Fruit fly (Drosophila melanogaster) Kc167 (cell line): Measurements from ENCODE around the gene CG13116.

Source experiments
- Myc ChIP-seq: fragments of >200 bp; optimal IDR thresholded peaks from 2 replicates; lab custom pipeline; 2017; ENCODE audit warnings: missing external identifiers
- Sin3A ChIP-seq: fragments of >200 bp; optimal IDR thresholded peaks from 2 replicates; lab custom pipeline; 2018; ENCODE audit warnings: missing external identifiers
- h ChIP-seq: fragments of >200 bp; optimal IDR thresholded peaks from 3 replicates; lab custom pipeline; 2018; ENCODE audit warnings: missing external identifiers
- insv ChIP-seq: fragments of >200 bp; optimal IDR thresholded peaks from 3 replicates; lab custom pipeline; 2018; ENCODE audit warnings: missing external identifiers
- psq ChIP-seq: fragments of >200 bp; optimal IDR thresholded peaks from 2 replicates; lab custom pipeline; 2017; ENCODE audit warnings: missing external identifiers
- ttk ChIP-seq: sonication (Bioruptor generic); optimal IDR thresholded peaks from 2 replicates; lab custom pipeline; 2017; ENCODE audit warnings: missing external identifiers

The CG13116 gene

dm6 chr2L:9754817-9755216, 25.1 kb downstream of the CG13116 start:
- TF ChIP-seq Myc (lab: Kevin White, UChicago) (no peak), insv (no peak), psq (lab: Kevin White, UChicago) (no peak), Sin3A (lab: Kevin White, UChicago) (no peak), h (lab: Kevin White, UChicago) (no peak)

- TF ChIP-seq Sin3A (lab: Kevin White, UChicago) (no peak), h (lab: Kevin White, UChicago) (no peak), psq (lab: Kevin White, UChicago) (no peak), ttk (no peak), insv (no peak), Myc (lab: Kevin White, UChicago) (no peak)
Observed at dm6 chr2L:9757990-9758814, 28.5 kb downstream of the CG13116 start, which contains the start of gene zf30C. Gene zf30C (plus strand): TSS chr2L:9758342.

dm6 chr2L:9758856-9759255, 29.1 kb downstream of the CG13116 start:
- TF ChIP-seq Myc (lab: Kevin White, UChicago): no peak
- TF ChIP-seq psq (lab: Kevin White, UChicago): no peak
- no peak for TF ChIP-seq ttk
- TF ChIP-seq Sin3A (lab: Kevin White, UChicago): no peak
- TF ChIP-seq insv: no peak
- no peak for TF ChIP-seq h (lab: Kevin White, UChicago)

- no peak for TF ChIP-seq insv
- no peak for TF ChIP-seq ttk
- no peak for TF ChIP-seq Sin3A (lab: Kevin White, UChicago)
- TF ChIP-seq Myc (lab: Kevin White, UChicago): no peak
- no peak for TF ChIP-seq psq (lab: Kevin White, UChicago)
- no peak for TF ChIP-seq h (lab: Kevin White, UChicago)
Observed at dm6 chr2L:9763212-9763869, 33.6 kb downstream of the CG13116 start, which contains the start of the genes Taf11 and und. Gene Taf11 (minus strand): TSS chr2L:9763262. Gene und (plus strand): TSS chr2L:9763369.

dm6 chr2L:9766758-9767157, 37.0 kb downstream of the CG13116 start, which contains the start of gene CG4017:
Gene CG4017 (plus strand): TSS chr2L:9767058.
- TF ChIP-seq h (lab: Kevin White, UChicago): no peak
- no peak for TF ChIP-seq psq (lab: Kevin White, UChicago)
- TF ChIP-seq ttk: no peak
- TF ChIP-seq Myc (lab: Kevin White, UChicago): no peak
- no peak for TF ChIP-seq Sin3A (lab: Kevin White, UChicago)
- no peak for TF ChIP-seq insv

dm6 chr2L:9768735-9769134, 39.0 kb downstream of the CG13116 start, which contains the start of gene CG17633:
Gene CG17633 (plus strand): TSS chr2L:9769060.
- TF ChIP-seq ttk (no peak), psq (lab: Kevin White, UChicago) (no peak), h (lab: Kevin White, UChicago) (no peak), Sin3A (lab: Kevin White, UChicago) (no peak), Myc (lab: Kevin White, UChicago) (no peak), insv (no peak)

- no peak for TF ChIP-seq h (lab: Kevin White, UChicago)
- no peak for TF ChIP-seq ttk
- TF ChIP-seq Myc (lab: Kevin White, UChicago): no peak
- TF ChIP-seq Sin3A (lab: Kevin White, UChicago): no peak
- TF ChIP-seq psq (lab: Kevin White, UChicago): no peak
- TF ChIP-seq insv: no peak
Observed at dm6 chr2L:9770896-9771295, 41.2 kb downstream of the CG13116 start, which contains the start of gene ppk18. Gene ppk18 (minus strand): TSS chr2L:9770996.

- TF ChIP-seq insv (no peak), Myc (lab: Kevin White, UChicago) (no peak), h (lab: Kevin White, UChicago) (no peak), ttk (no peak), Sin3A (lab: Kevin White, UChicago) (no peak), psq (lab: Kevin White, UChicago) (no peak)
Observed at dm6 chr2L:9774980-9775628, 45.4 kb downstream of the CG13116 start, which contains the start of the genes ppk11 and ppk16. Gene ppk11 (minus strand): TSS chr2L:9775030. Gene ppk16 (minus strand): TSS chr2L:9775030.

- no peak for TF ChIP-seq ttk
- TF ChIP-seq insv: no peak
Observed at dm6 chr2L:9777927-9778326, 48.2 kb downstream of the CG13116 start.

dm6 chr2L:9778416-9778815, 48.7 kb downstream of the CG13116 start:
- no peak for TF ChIP-seq ttk
- no peak for TF ChIP-seq Sin3A (lab: Kevin White, UChicago)
- TF ChIP-seq psq (lab: Kevin White, UChicago): no peak
- no peak for TF ChIP-seq Myc (lab: Kevin White, UChicago)

- TF ChIP-seq h (lab: Kevin White, UChicago): no peak
- no peak for TF ChIP-seq ttk
- TF ChIP-seq insv: no peak
- TF ChIP-seq Sin3A (lab: Kevin White, UChicago): no peak
Observed at dm6 chr2L:9779147-9779546, 49.4 kb downstream of the CG13116 start.

- TF ChIP-seq insv: no peak
- no peak for TF ChIP-seq Myc (lab: Kevin White, UChicago)
- no peak for TF ChIP-seq Sin3A (lab: Kevin White, UChicago)
- no peak for TF ChIP-seq h (lab: Kevin White, UChicago)
- TF ChIP-seq psq (lab: Kevin White, UChicago): no peak
- no peak for TF ChIP-seq ttk
Observed at dm6 chr2L:9779754-9780153, 50.0 kb downstream of the CG13116 start.
